Fruit fly (Drosophila melanogaster) whole organism, embryonic: ENCODE measurements around the gene Prp18.

Experiments used
- ATbp ChIP-seq: fragments of 200-800 bp; sonication (Bioruptor generic); optimal IDR thresholded peaks from 2 replicates; lab custom pipeline; 2017; ENCODE audit warnings: missing biosample characterization, mild to moderate bottlenecking, missing genetic modification characterization, missing genetic modification reagents
- Abd-B ChIP-seq: fragments of 200-800 bp; sonication (Bioruptor generic); optimal IDR thresholded peaks from 2 replicates; lab custom pipeline; 2018; ENCODE audit warnings: missing biosample characterization, mild to moderate bottlenecking, missing genetic modification characterization, moderate library complexity
- B-H1 ChIP-seq: fragments of 200-800 bp; sonication (Bioruptor generic); IDR thresholded peaks from 3 replicates; pipeline ENCODE4 v1.3.6; 2022; ENCODE audit warnings: missing biosample characterization, missing genetic modification characterization
- BtbVII ChIP-seq: fragments of 200-800 bp; sonication (Bioruptor generic); optimal IDR thresholded peaks from 3 replicates; lab custom pipeline; 2017; ENCODE audit warnings: missing biosample characterization, mild to moderate bottlenecking, missing genetic modification characterization
- CG10543 ChIP-seq: fragments of 200-800 bp; sonication (Bioruptor generic); optimal IDR thresholded peaks from 3 replicates; lab custom pipeline; 2017; ENCODE audit warnings: missing biosample characterization, mild to moderate bottlenecking, missing genetic modification characterization, moderate library complexity
- CG12071 ChIP-seq: fragments of 200-800 bp; sonication (Bioruptor generic); optimal IDR thresholded peaks from 3 replicates; lab custom pipeline; 2018; ENCODE audit warnings: missing biosample characterization, mild to moderate bottlenecking, missing genetic modification characterization
- CG12744 ChIP-seq: fragments of 200-800 bp; sonication (Bioruptor generic); optimal IDR thresholded peaks from 2 replicates; lab custom pipeline; 2016; ENCODE audit warnings: missing biosample characterization, missing genetic modification characterization
- CG15011 ChIP-seq: fragments of 200-800 bp; sonication (Bioruptor generic); optimal IDR thresholded peaks from 3 replicates; lab custom pipeline; 2018; ENCODE audit warnings: missing biosample characterization, mild to moderate bottlenecking, missing genetic modification characterization
- CG15514 ChIP-seq: fragments of 200-800 bp; sonication (Bioruptor generic); optimal IDR thresholded peaks from 3 replicates; lab custom pipeline; 2017; ENCODE audit warnings: missing biosample characterization, missing genetic modification characterization, mild to moderate bottlenecking, moderate library complexity, missing genetic modification reagents
- CG1792 ChIP-seq: fragments of 200-800 bp; sonication (Bioruptor generic); optimal IDR thresholded peaks from 2 replicates; lab custom pipeline; 2016; ENCODE audit warnings: missing biosample characterization, missing genetic modification characterization
- CG18599 ChIP-seq: fragments of 200-800 bp; sonication (Bioruptor generic); optimal IDR thresholded peaks from 3 replicates; lab custom pipeline; 2017; ENCODE audit warnings: missing biosample characterization, missing genetic modification characterization, mild to moderate bottlenecking, moderate library complexity, missing genetic modification reagents
- CG18619 ChIP-seq: fragments of 200-800 bp; sonication (Bioruptor generic); optimal IDR thresholded peaks from 3 replicates; lab custom pipeline; 2017; ENCODE audit warnings: missing biosample characterization, mild to moderate bottlenecking, missing genetic modification characterization
- CG2120 ChIP-seq: fragments of 200-800 bp; sonication (Bioruptor generic); optimal IDR thresholded peaks from 3 replicates; lab custom pipeline; 2016; ENCODE audit warnings: missing biosample characterization, missing genetic modification characterization
- CG2202 ChIP-seq: fragments of 200-800 bp; sonication (Bioruptor generic); optimal IDR thresholded peaks from 2 replicates; lab custom pipeline; 2018; ENCODE audit warnings: missing biosample characterization, mild to moderate bottlenecking, missing genetic modification characterization
- CG30431 ChIP-seq: fragments of 200-800 bp; sonication (Bioruptor generic); optimal IDR thresholded peaks from 2 replicates; lab custom pipeline; 2017; ENCODE audit warnings: missing biosample characterization, missing genetic modification characterization
- CG3281 ChIP-seq: fragments of 200-800 bp; sonication (Bioruptor generic); optimal IDR thresholded peaks from 3 replicates; lab custom pipeline; 2017; ENCODE audit warnings: missing biosample characterization, mild to moderate bottlenecking, missing genetic modification characterization
- CG7372 ChIP-seq: fragments of 200-800 bp; sonication (Bioruptor generic); IDR thresholded peaks from 2 replicates; pipeline ENCODE4 v1.3.6; 2022; ENCODE audit warnings: missing biosample characterization, missing genetic modification characterization
- CG8924 ChIP-seq: fragments of 200-800 bp; optimal IDR thresholded peaks from 3 replicates; lab custom pipeline; 2019; ENCODE audit warnings: missing biosample characterization, mild to moderate bottlenecking, missing genetic modification characterization, moderate library complexity
- CG8944 ChIP-seq: fragments of 200-800 bp; sonication (Bioruptor generic); optimal IDR thresholded peaks from 3 replicates; lab custom pipeline; 2016; ENCODE audit warnings: missing biosample characterization, missing genetic modification characterization
- CG9817 ChIP-seq: fragments of 200-800 bp; sonication (Bioruptor generic); optimal IDR thresholded peaks from 2 replicates; lab custom pipeline; 2018; ENCODE audit warnings: missing biosample characterization, mild to moderate bottlenecking, missing genetic modification characterization, moderate library complexity
- Camta ChIP-seq: fragments of 200-800 bp; sonication (Bioruptor generic); optimal IDR thresholded peaks from 2 replicates; lab custom pipeline; 2016; ENCODE audit warnings: missing biosample characterization, missing genetic modification characterization
- Dad ChIP-seq: fragments of 200-800 bp; sonication (Bioruptor generic); optimal IDR thresholded peaks from 3 replicates; lab custom pipeline; 2016; ENCODE audit warnings: missing biosample characterization, missing genetic modification characterization
- Dfd ChIP-seq, 2 experiments: fragments of >200 bp; optimal IDR thresholded peaks; 2 replicates each; lab custom pipeline; 2017; ENCODE audit warnings: missing biosample characterization in 2 of 2, missing genetic modification characterization in 2 of 2
- E2f1 ChIP-seq: fragments of 200-800 bp; sonication (Bioruptor generic); IDR thresholded peaks from 2 replicates; pipeline ENCODE4 v1.3.6; 2022; ENCODE audit warnings: missing biosample characterization, missing genetic modification characterization
- Eip74EF ChIP-seq, 2 experiments: fragments of 200-800 bp in 1 of 2; fragments of >200 bp in 1 of 2; sonication (Bioruptor generic) in 1 of 2; optimal IDR thresholded peaks; 2 replicates each; lab custom pipeline; 2017 to 2019; ENCODE audit warnings: missing biosample characterization in 2 of 2, missing genetic modification characterization in 2 of 2, mild to moderate bottlenecking in 1 of 2, moderate library complexity in 1 of 2
- Gug ChIP-seq: fragments of 200-800 bp; sonication (Bioruptor generic); IDR thresholded peaks from 4 replicates; pipeline ENCODE4 v1.3.6; 2022; ENCODE audit warnings: missing biosample characterization, missing genetic modification characterization
- Hand ChIP-seq: fragments of 200-800 bp; sonication (Bioruptor generic); optimal IDR thresholded peaks from 2 replicates; lab custom pipeline; 2017; ENCODE audit warnings: mild to moderate bottlenecking, missing biosample characterization, missing genetic modification reagents, missing genetic modification characterization
- Scr ChIP-seq: fragments of 200-800 bp; sonication (Bioruptor generic); IDR thresholded peaks from 2 replicates; pipeline ENCODE4 v1.3.6; 2022; ENCODE audit warnings: missing biosample characterization, missing genetic modification characterization; ENCODE audit not compliant: partially characterized antibody
- Sin3A ChIP-seq: fragments of >200 bp; optimal IDR thresholded peaks from 2 replicates; lab custom pipeline; 2018
- Sox102F ChIP-seq: fragments of 200-800 bp; sonication (Bioruptor generic); optimal IDR thresholded peaks from 2 replicates; lab custom pipeline; 2018; ENCODE audit warnings: missing biosample characterization, mild to moderate bottlenecking, missing genetic modification characterization, moderate library complexity
- Sry-β ChIP-seq: fragments of 200-800 bp; sonication (Bioruptor generic); optimal IDR thresholded peaks from 2 replicates; lab custom pipeline; 2018; ENCODE audit warnings: missing biosample characterization, mild to moderate bottlenecking, missing genetic modification characterization, moderate library complexity
- YL-1 ChIP-seq: fragments of 200-800 bp; sonication (Bioruptor generic); optimal IDR thresholded peaks from 3 replicates; lab custom pipeline; 2017; ENCODE audit warnings: missing biosample characterization, mild to moderate bottlenecking, missing genetic modification characterization
- amos ChIP-seq: fragments of 200-800 bp; sonication (Bioruptor generic); IDR thresholded peaks from 2 replicates; pipeline ENCODE4 v1.3.6; 2022; ENCODE audit warnings: missing biosample characterization, missing genetic modification characterization; ENCODE audit not compliant: partially characterized antibody
- btn ChIP-seq: fragments of 200-800 bp; sonication (Bioruptor generic); optimal IDR thresholded peaks from 2 replicates; lab custom pipeline; 2016; ENCODE audit warnings: missing biosample characterization, missing genetic modification characterization
- cato ChIP-seq: fragments of 200-800 bp; sonication (Bioruptor generic); optimal IDR thresholded peaks from 2 replicates; lab custom pipeline; 2016; ENCODE audit warnings: missing biosample characterization, missing genetic modification characterization, borderline replicate concordance
- chif ChIP-seq, 2 experiments: fragments of 200-800 bp; sonication (Bioruptor generic); optimal IDR thresholded peaks; 3 replicates each; lab custom pipeline; 2016; ENCODE audit warnings: missing biosample characterization in 2 of 2, missing genetic modification characterization in 2 of 2
- crp ChIP-seq, 2 experiments: fragments of 200-800 bp; sonication (Bioruptor generic); optimal IDR thresholded peaks; 2 replicates in 1 of 2; 3 replicates in 1 of 2; lab custom pipeline; 2017; ENCODE audit warnings: missing biosample characterization in 2 of 2, missing genetic modification characterization in 2 of 2, mild to moderate bottlenecking in 1 of 2, moderate library complexity in 1 of 2
- da ChIP-seq: fragments of 200-800 bp; sonication (Bioruptor generic); optimal IDR thresholded peaks from 2 replicates; lab custom pipeline; 2016; ENCODE audit warnings: missing biosample characterization, missing genetic modification characterization
- gt ChIP-seq: fragments of 200-800 bp; sonication (Bioruptor generic); IDR thresholded peaks from 2 replicates; pipeline ENCODE4 v1.3.6; 2022; ENCODE audit warnings: missing biosample characterization, missing genetic modification characterization
- ham ChIP-seq: fragments of 200-800 bp; sonication (Bioruptor generic); IDR thresholded peaks from 2 replicates; pipeline ENCODE4 v1.3.6; 2022; ENCODE audit warnings: missing biosample characterization, missing genetic modification characterization
- hbn ChIP-seq: fragments of 200-800 bp; sonication (Bioruptor generic); IDR thresholded peaks from 2 replicates; pipeline ENCODE4 v1.3.6; 2022; ENCODE audit warnings: missing biosample characterization, missing genetic modification characterization; ENCODE audit not compliant: partially characterized antibody
- jumu ChIP-seq: fragments of 200-800 bp; sonication (Bioruptor generic); optimal IDR thresholded peaks from 3 replicates; lab custom pipeline; 2016; ENCODE audit warnings: missing biosample characterization, missing genetic modification characterization
- lilli ChIP-seq: fragments of 200-800 bp; sonication (Bioruptor generic); optimal IDR thresholded peaks from 3 replicates; lab custom pipeline; 2016; ENCODE audit warnings: missing biosample characterization, missing genetic modification characterization
- luna ChIP-seq: fragments of 200-800 bp; sonication (Bioruptor generic); optimal IDR thresholded peaks from 2 replicates; lab custom pipeline; 2016; ENCODE audit warnings: missing biosample characterization, missing genetic modification characterization
- maf-S ChIP-seq: fragments of 200-800 bp; sonication (Bioruptor generic); optimal IDR thresholded peaks from 2 replicates; lab custom pipeline; 2016; ENCODE audit warnings: missing biosample characterization, missing genetic modification characterization
- nerfin-1 ChIP-seq: fragments of 200-800 bp; sonication (Bioruptor generic); optimal IDR thresholded peaks from 3 replicates; lab custom pipeline; 2019; ENCODE audit warnings: missing biosample characterization, mild to moderate bottlenecking, missing genetic modification characterization, moderate library complexity
- org-1 ChIP-seq: fragments of 200-800 bp; sonication (Bioruptor generic); optimal IDR thresholded peaks from 2 replicates; lab custom pipeline; 2017; ENCODE audit warnings: missing biosample characterization, missing genetic modification characterization
- repo ChIP-seq: fragments of 200-800 bp; sonication (Bioruptor generic); optimal IDR thresholded peaks from 2 replicates; lab custom pipeline; 2016; ENCODE audit warnings: missing biosample characterization, missing genetic modification characterization
- salm ChIP-seq: fragments of 200-800 bp; sonication (Bioruptor generic); optimal IDR thresholded peaks from 2 replicates; lab custom pipeline; 2018; ENCODE audit warnings: missing biosample characterization, mild to moderate bottlenecking, missing genetic modification characterization
- seq ChIP-seq: fragments of 200-800 bp; sonication (Bioruptor generic); IDR thresholded peaks from 2 replicates; pipeline ENCODE4 v1.3.6; 2022; ENCODE audit warnings: missing biosample characterization, missing genetic modification characterization
- tap ChIP-seq: fragments of 200-800 bp; optimal IDR thresholded peaks from 3 replicates; lab custom pipeline; 2019; ENCODE audit warnings: missing biosample characterization, mild to moderate bottlenecking, missing genetic modification characterization, moderate library complexity

Prp18 gene

dm6 chr3R:19010923-19011322, 20.1 kb downstream of the Prp18 start (continued):
- TF ChIP-seq org-1: no peak
- TF ChIP-seq CG10543 (GFP tag; lab: Kevin White, UChicago): no peak
- TF ChIP-seq ham (GFP tag; lab: Robert Waterston, UW): no peak
- TF ChIP-seq amos (GFP tag; lab: Robert Waterston, UW): no peak
- no peak for TF ChIP-seq repo (GFP tag; lab: Kevin White, UChicago)
- TF ChIP-seq Dfd (GFP tag; optimal IDR thresholded peaks at IDR 0.05; lab: Kevin White, UChicago): no peak
- no peak for TF ChIP-seq jumu (GFP tag; lab: Kevin White, UChicago)
- no peak for TF ChIP-seq hbn (GFP tag; lab: Robert Waterston, UW)
- peak; percentile 38 for TF ChIP-seq CG15011 (GFP tag; lab: Kevin White, UChicago)
- TF ChIP-seq Sin3A (lab: Kevin White, UChicago): no peak
- TF ChIP-seq CG3281 (GFP tag; lab: Kevin White, UChicago): peak; percentile 6
- no peak for TF ChIP-seq Sox102F (GFP tag; lab: Kevin White, UChicago)
- no peak for TF ChIP-seq CG2120 (GFP tag; lab: Kevin White, UChicago)
- no peak for TF ChIP-seq CG1792 (GFP tag; lab: Kevin White, UChicago)
- no peak for TF ChIP-seq tap (tag; lab: Kevin White, UChicago)
- TF ChIP-seq salm: no peak
- no peak for TF ChIP-seq Gug
- no peak for TF ChIP-seq Sry-β (GFP tag; lab: Kevin White, UChicago)
- no peak for TF ChIP-seq lilli (GFP tag; lab: Kevin White, UChicago)
- TF ChIP-seq BtbVII (GFP tag; lab: Kevin White, UChicago): no peak
- TF ChIP-seq CG9817 (tag; lab: Kevin White, UChicago): no peak
- no peak for TF ChIP-seq luna (GFP tag; lab: Kevin White, UChicago)
- TF ChIP-seq Eip74EF (GFP tag; optimal IDR thresholded peaks at IDR 0.05; lab: Kevin White, UChicago): no peak
- TF ChIP-seq CG12071 (GFP tag; lab: Kevin White, UChicago): peak; percentile 8
- no peak for TF ChIP-seq Dad (GFP tag; lab: Kevin White, UChicago)
- no peak for TF ChIP-seq CG8944
- no peak for TF ChIP-seq chif (GFP tag; optimal IDR thresholded peaks at IDR 0.05; lab: Kevin White, UChicago)
- TF ChIP-seq CG15514 (GFP tag; lab: Kevin White, UChicago): peak; percentile 9
- TF ChIP-seq cato (GFP tag; lab: Kevin White, UChicago): no peak
- no peak for TF ChIP-seq Hand (GFP tag; lab: Kevin White, UChicago)
- no peak for TF ChIP-seq CG8924 (tag; lab: Kevin White, UChicago)
- TF ChIP-seq YL-1 (GFP tag; lab: Kevin White, UChicago): no peak
- TF ChIP-seq CG18599: peak; percentile 23
- TF ChIP-seq seq (GFP tag; lab: Robert Waterston, UW): no peak
- no peak for TF ChIP-seq Camta (GFP tag; lab: Kevin White, UChicago)
- no peak for TF ChIP-seq Scr
- no peak for TF ChIP-seq CG12744 (GFP tag; lab: Kevin White, UChicago)
- TF ChIP-seq gt (GFP tag; lab: Robert Waterston, UW): no peak
- TF ChIP-seq Abd-B (GFP tag; lab: Kevin White, UChicago): no peak
- TF ChIP-seq CG18619 (GFP tag; lab: Kevin White, UChicago): no peak
- TF ChIP-seq btn (GFP tag; lab: Kevin White, UChicago): no peak
- TF ChIP-seq da (GFP tag; lab: Kevin White, UChicago): no peak
- no peak for TF ChIP-seq CG30431 (GFP tag; lab: Kevin White, UChicago)
- no peak for TF ChIP-seq nerfin-1 (tag; lab: Kevin White, UChicago)
- TF ChIP-seq B-H1 (GFP tag; lab: Robert Waterston, UW): no peak
- no peak for TF ChIP-seq ATbp (GFP tag; lab: Kevin White, UChicago)
- TF ChIP-seq CG2202 (tag; lab: Kevin White, UChicago): no peak
- TF ChIP-seq maf-S: no peak
- TF ChIP-seq E2f1: no peak
- TF ChIP-seq crp (GFP tag; optimal IDR thresholded peaks at IDR 0.05; lab: Kevin White, UChicago): no peak
- no peak for TF ChIP-seq CG7372 (GFP tag; lab: Robert Waterston, UW)
